Worm (Caenorhabditis elegans) whole organism, L2 larva: ENCODE data around the gene T01C8.2.
A peak's percentile ranks its signal among the peaks of the same experiment; 100 is the strongest.

Source experiments
- alr-1 ChIP-seq: fragments of 150-350 bp; optimal IDR thresholded peaks from 2 replicates; lab custom pipeline; 2014; ENCODE audit warnings: missing biosample characterization, missing genetic modification characterization
- ama-1 ChIP-seq: fragments of 150-350 bp; optimal IDR thresholded peaks from 2 replicates; lab custom pipeline; 2018; ENCODE audit warnings: inconsistent platforms
- blmp-1 ChIP-seq: sonication (generic microtip); optimal IDR thresholded peaks from 2 replicates; lab custom pipeline; 2017; ENCODE audit warnings: missing genetic modification characterization, mild to moderate bottlenecking, missing compliant biosample characterization, antibody characterized with exemption, moderate library complexity; ENCODE audit not compliant: insufficient read depth
- ceh-82 ChIP-seq: fragments of 150-350 bp; optimal IDR thresholded peaks from 2 replicates; lab custom pipeline; 2014; ENCODE audit warnings: missing biosample characterization, missing genetic modification characterization
- lin-11 ChIP-seq: fragments of 150-350 bp; sonication (generic microtip); optimal IDR thresholded peaks from 2 replicates; lab custom pipeline; 2014; ENCODE audit warnings: missing biosample characterization, missing genetic modification characterization, inconsistent platforms, mixed read lengths
- lin-39 ChIP-seq: fragments of 150-350 bp; optimal IDR thresholded peaks from 2 replicates; lab custom pipeline; 2014; ENCODE audit warnings: missing biosample characterization, missing genetic modification reagents, missing genetic modification characterization
- nhr-12 ChIP-seq: fragments of 150-350 bp; optimal IDR thresholded peaks from 2 replicates; lab custom pipeline; 2014; ENCODE audit warnings: missing biosample characterization, missing genetic modification characterization
- nhr-21 ChIP-seq: fragments of 150-350 bp; optimal IDR thresholded peaks from 2 replicates; lab custom pipeline; 2014; ENCODE audit warnings: missing biosample characterization, missing genetic modification characterization
- nhr-237 ChIP-seq: fragments of 150-350 bp; optimal IDR thresholded peaks from 2 replicates; lab custom pipeline; 2014; ENCODE audit warnings: missing biosample characterization, missing genetic modification characterization
- nhr-25 ChIP-seq: fragments of 150-350 bp; sonication (generic microtip); optimal IDR thresholded peaks from 3 replicates; lab custom pipeline; 2014; ENCODE audit warnings: missing biosample characterization, missing genetic modification characterization

DNA sequence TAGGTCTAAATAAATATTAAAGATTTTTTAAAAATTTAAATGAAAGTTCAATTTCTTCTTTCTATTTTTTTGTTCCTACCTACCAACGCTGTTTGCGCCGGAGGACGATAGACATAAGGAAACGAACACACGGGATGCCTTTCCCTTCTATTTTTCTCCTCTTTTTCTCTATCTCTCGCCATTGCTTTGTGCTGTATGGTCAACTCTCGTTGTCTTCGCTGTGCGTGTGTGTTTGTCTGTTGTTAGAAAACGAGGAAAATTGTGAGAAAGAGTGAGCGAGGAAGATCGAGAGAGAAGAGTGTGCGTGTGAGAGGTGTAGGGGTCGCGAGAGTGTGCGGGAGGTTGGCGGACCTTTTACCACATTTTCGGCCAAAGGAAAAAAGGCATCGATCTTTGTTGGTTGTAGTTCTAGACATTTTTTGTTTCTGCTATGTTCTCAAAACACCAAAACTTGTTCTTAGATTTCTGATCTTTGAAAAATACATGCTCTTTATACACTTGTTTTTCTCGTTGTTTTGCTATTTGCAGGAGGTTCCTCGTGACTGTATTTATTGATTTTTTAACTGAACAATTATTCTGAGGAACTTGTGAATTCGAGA lies 12.9 kb downstream of the T01C8.2 start:
- peak; percentile 73 for TF ChIP-seq ama-1 (lab: Kevin White, UChicago)
- TF ChIP-seq nhr-21 (tag; lab: Kevin White, UChicago): peak; percentile 43
- TF ChIP-seq blmp-1: no peak
- TF ChIP-seq nhr-25 (tag; lab: Kevin White, UChicago): peak; percentile 45
- TF ChIP-seq lin-39 (tag; lab: Kevin White, UChicago): no peak
- TF ChIP-seq nhr-237 (tag; lab: Kevin White, UChicago): no peak
- peak; percentile 3 for TF ChIP-seq lin-11 (tag; lab: Kevin White, UChicago)
- no peak for TF ChIP-seq ceh-82 (tag; lab: Kevin White, UChicago)
- no peak for TF ChIP-seq alr-1 (tag; lab: Kevin White, UChicago)
- TF ChIP-seq nhr-12 (tag; lab: Kevin White, UChicago): no peak
